Worm (Caenorhabditis elegans): ENCODE results near the gene xbx-6.

The xbx-6 gene

DNA sequence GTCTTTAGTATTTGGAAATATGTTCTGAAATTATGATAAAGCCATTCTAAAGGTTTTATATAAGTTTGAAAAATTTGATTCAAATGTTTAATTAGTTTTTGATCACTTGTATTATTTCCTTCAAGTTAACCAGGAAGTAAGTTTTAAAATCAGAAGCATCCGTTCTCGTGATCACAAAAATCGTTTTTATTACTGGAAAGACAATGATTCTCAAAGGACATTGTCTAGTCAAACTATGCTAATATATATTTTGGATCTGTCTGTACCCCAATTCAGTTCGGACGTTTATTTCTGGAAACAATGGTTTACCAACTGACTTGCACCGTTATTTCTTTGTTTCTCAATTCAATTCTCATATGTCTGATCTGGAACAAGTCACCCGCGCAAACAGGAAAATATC is 13.5 kb downstream of the xbx-6 start, which contains the start of gene str-188:
str-188 (plus strand) TSS at position 301 of the 400 bp plus-strand sequence.
- TF ChIP-seq F22D6.2 (tag; optimal IDR thresholded peaks at IDR 0.05) (no peak), snpc-1.3 (tag; optimal IDR thresholded peaks at IDR 0.05; ENCODE audit: insufficient read depth) (no peak), lin-40 (tag; optimal IDR thresholded peaks at IDR 0.05) (no peak), efl-1 (GFP tag; optimal IDR thresholded peaks at IDR 0.05) (no peak), nhr-80 (tag; optimal IDR thresholded peaks at IDR 0.05) (no peak), pha-4 (tag; optimal IDR thresholded peaks at IDR 0.05) (no peak), dpff-1 (tag; optimal IDR thresholded peaks at IDR 0.05) (no peak), B0261.1 (tag; optimal IDR thresholded peaks at IDR 0.05) (no peak), lin-26 (GFP tag; IDR thresholded peaks at IDR 0.05) (no peak), ztf-28 (GFP tag; IDR thresholded peaks at IDR 0.05) (no peak), F39B2.1 (GFP tag; IDR thresholded peaks at IDR 0.05) (no peak), ztf-3 (GFP tag; optimal IDR thresholded peaks at IDR 0.05) (no peak), lin-54 (GFP tag; optimal IDR thresholded peaks at IDR 0.05) (no peak), dpl-1 (GFP tag; optimal IDR thresholded peaks at IDR 0.05) (no peak), snpc-1.1 (tag; optimal IDR thresholded peaks at IDR 0.05; ENCODE audit: insufficient read depth) (no peak), hrde-1 (tag; optimal IDR thresholded peaks at IDR 0.05; ENCODE audit: borderline replicate concordance) (no peak)

DNA sequence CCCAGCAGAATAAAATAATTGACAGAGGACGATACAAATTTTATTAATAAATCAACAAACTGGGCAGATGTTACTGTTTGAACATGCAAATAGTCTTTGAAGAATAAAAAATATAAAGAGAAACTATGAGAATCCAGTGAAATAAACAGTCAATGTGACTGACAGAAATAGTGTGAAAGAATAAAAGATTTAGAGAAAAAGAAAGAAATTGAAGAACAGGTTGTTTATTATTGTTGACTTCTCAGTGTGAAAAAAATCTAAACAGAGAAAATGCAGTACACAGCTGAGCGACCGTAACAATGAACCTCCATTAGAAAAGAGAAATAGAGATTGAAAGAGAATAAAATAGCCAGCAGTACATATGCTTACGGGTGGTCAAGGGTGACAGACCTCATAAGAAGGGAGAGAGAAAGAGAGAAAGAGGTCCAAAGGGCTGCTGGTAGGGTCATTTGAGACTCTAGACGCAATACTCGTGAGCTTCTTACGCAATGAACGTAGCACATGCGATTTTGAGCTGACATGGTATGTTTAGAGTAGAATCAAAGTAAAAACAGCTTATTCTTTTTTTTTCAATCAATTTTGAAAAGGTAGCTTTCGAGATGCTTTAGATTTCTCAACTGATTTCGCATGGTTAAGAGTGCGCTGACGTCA is 21.3 kb downstream of the xbx-6 start, which contains the start of gene slcr-46.3:
slcr-46.3 (minus strand) TSS at position 86 of the 651 bp plus-strand sequence.
- TF ChIP-seq Y67H2A.10 (GFP tag; conservative IDR thresholded peaks at IDR 0.05) (no peak), hmg-1.2 (GFP tag; IDR thresholded peaks at IDR 0.05) (peak; percentile 33; the same call in 1 of the 2 replicates)

DNA sequence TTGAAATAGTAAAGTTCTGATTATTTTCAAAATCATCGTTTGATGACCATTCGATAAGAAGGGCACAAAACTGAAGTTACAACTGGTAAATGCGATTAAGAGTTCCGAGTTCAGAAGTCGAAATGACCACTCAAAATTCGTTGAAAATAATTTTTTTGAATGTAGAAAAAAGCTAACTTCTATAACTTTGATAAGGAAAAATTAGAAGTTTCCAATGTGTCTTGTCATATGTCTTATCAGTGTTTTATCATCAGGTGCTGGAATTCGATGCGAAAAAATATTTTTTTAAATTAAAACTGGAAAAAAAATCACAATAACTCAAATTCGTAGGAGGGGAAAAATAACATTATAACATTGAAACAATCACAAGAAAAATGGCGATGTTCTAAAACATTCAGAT is 22.9 kb downstream of the xbx-6 start:
- no peak for TF ChIP-seq nhr-120 (GFP tag; IDR thresholded peaks at IDR 0.05)
- TF ChIP-seq nhr-80 (tag; optimal IDR thresholded peaks at IDR 0.05), result peak; percentile 39

DNA sequence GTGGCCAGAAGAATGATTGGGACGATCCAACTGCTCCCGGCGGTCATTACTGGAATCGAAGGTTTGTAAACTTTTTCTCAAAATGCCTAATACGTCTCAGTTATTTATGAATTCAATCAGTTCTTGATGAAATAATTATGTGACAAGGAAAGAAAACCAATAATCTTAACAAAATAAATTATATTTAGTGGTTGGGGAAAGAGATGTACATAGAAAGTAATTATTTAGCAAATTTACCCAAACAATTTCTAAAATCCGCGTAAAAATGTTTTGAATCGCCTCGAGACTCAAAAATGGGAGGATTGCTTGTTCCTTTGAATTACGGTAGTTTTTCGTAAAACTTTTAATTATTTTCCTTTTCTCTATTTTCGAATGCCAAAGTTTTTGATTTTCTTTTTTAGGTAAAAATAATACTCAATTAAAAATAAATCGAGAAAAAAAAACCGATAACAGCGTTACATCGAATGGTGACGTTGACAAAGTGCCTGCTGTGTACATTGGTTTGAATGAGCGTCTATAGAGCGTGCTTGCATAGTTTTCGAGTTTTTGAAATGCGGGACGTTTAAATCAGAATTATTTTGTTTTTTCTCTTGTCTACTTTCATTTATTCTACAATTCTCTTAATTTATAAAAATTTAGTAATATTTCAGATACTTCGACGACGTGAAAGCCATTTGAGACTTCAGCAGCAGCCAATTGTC is 26.8 kb downstream of the xbx-6 start, which contains the start of the genes aagr-3 and drap-1:
aagr-3 (minus strand) TSS at position 51 of the 701 bp plus-strand sequence.
drap-1 (plus strand) TSS at position 645 of the 701 bp plus-strand sequence.
- TF ChIP-seq F39B2.1 (GFP tag; IDR thresholded peaks at IDR 0.05), result no peak
- TF ChIP-seq attf-5 (GFP tag; optimal IDR thresholded peaks at IDR 0.05), result peak; percentile 61
- TF ChIP-seq ztf-6 (GFP tag; IDR thresholded peaks at IDR 0.05), result no peak
- no peak for TF ChIP-seq B0336.3 (GFP tag; IDR thresholded peaks at IDR 0.05)
- TF ChIP-seq F23B12.7 (tag; optimal IDR thresholded peaks at IDR 0.05; ENCODE audit: insufficient read depth), result no peak
- no peak for TF ChIP-seq attf-3 (GFP tag; conservative IDR thresholded peaks at IDR 0.05)
- TF ChIP-seq madf-6 (GFP tag; IDR thresholded peaks at IDR 0.05), result no peak
- TF ChIP-seq bed-1 (GFP tag; IDR thresholded peaks at IDR 0.05), result no peak
- no peak for TF ChIP-seq T26A5.8 (tag; optimal IDR thresholded peaks at IDR 0.05)
- no peak for TF ChIP-seq madf-3 (GFP tag; IDR thresholded peaks at IDR 0.05)
- TF ChIP-seq snpc-4 (GFP tag; optimal IDR thresholded peaks at IDR 0.05), result no peak
- TF ChIP-seq snpc-4 (tag; optimal IDR thresholded peaks at IDR 0.05), result peak in 1 of 4 experiments; percentile 8
- peak; percentile 42 for TF ChIP-seq lin-54 (GFP tag; optimal IDR thresholded peaks at IDR 0.05)
- TF ChIP-seq fkh-3 (tag; optimal IDR thresholded peaks at IDR 0.05), result no peak
- TF ChIP-seq F37B4.10 (GFP tag; IDR thresholded peaks at IDR 0.05), result no peak
- no peak for TF ChIP-seq mes-4 (tag; optimal IDR thresholded peaks at IDR 0.05)
- TF ChIP-seq pha-4 (tag; optimal IDR thresholded peaks at IDR 0.05), result no peak
- no peak for TF ChIP-seq rpc-1 (optimal IDR thresholded peaks at IDR 0.05)
- TF ChIP-seq rpc-1 (tag; optimal IDR thresholded peaks at IDR 0.05), result no peak
- no peak for TF ChIP-seq ceh-58 (GFP tag; IDR thresholded peaks at IDR 0.05)
- peak; percentile 11 for TF ChIP-seq lin-40 (tag; optimal IDR thresholded peaks at IDR 0.05)
- TF ChIP-seq lsl-1 (GFP tag; optimal IDR thresholded peaks at IDR 0.05), result peak; percentile 60
- no peak for TF ChIP-seq ztf-22 (GFP tag; optimal IDR thresholded peaks at IDR 0.05)
- peak; percentile 66 for TF ChIP-seq nhr-80 (tag; optimal IDR thresholded peaks at IDR 0.05)
- no peak for TF ChIP-seq Y95B8A.8 (GFP tag; IDR thresholded peaks at IDR 0.05)
- no peak for TF ChIP-seq cebp-1 (GFP tag; IDR thresholded peaks at IDR 0.05)
- peak; percentile 40 for TF ChIP-seq cebp-1 (tag; optimal IDR thresholded peaks at IDR 0.05)
- no peak for TF ChIP-seq ceh-100 (GFP tag; IDR thresholded peaks at IDR 0.05)
